Worm (Caenorhabditis elegans): ENCODE results near the gene spr-1.

- TF ChIP-seq fkh-4 (tag; optimal IDR thresholded peaks at IDR 0.05; ENCODE audit: borderline replicate concordance) (no peak), skn-1 (tag; optimal IDR thresholded peaks at IDR 0.05) (no peak), irx-1 (tag; optimal IDR thresholded peaks at IDR 0.05) (no peak), nhr-237 (tag; optimal IDR thresholded peaks at IDR 0.05) (no peak), elt-3 (tag; optimal IDR thresholded peaks at IDR 0.05) (no peak), mdl-1 (tag; optimal IDR thresholded peaks at IDR 0.05) (no peak), nhr-90 (tag; optimal IDR thresholded peaks at IDR 0.05; ENCODE audit: poor library complexity) (no peak), sptf-1 (tag; optimal IDR thresholded peaks at IDR 0.05) (no peak), nhr-76 (tag; optimal IDR thresholded peaks at IDR 0.05) (no peak), nhr-11 (tag; optimal IDR thresholded peaks at IDR 0.05) (no peak)
Observed at ce11 chrV:8114542-8114941, 14.6 kb downstream of the spr-1 start.

Data from whole organism, L1 larva.